Worm (Caenorhabditis elegans): Measurements from ENCODE around the gene zip-3.

- TF ChIP-seq lin-13 (tag; optimal IDR thresholded peaks at IDR 0.05) (no peak), snpc-4 (tag; optimal IDR thresholded peaks at IDR 0.05) (no peak), bed-3 (GFP tag; optimal IDR thresholded peaks at IDR 0.05) (no peak)
These were observed 32.3 kb downstream of the zip-3 start, which contains the start of gene mltn-5 for ce11 chrII:13924909-13925308.
